Worm (Caenorhabditis elegans): ENCODE data around the gene K05F6.8.

The K05F6.8 gene

ce11 chrII:1597101-1598088, 29.8 kb upstream of the K05F6.8 start, which contains the start of gene bath-46:
Gene bath-46, plus strand, starts transcription at chrII:1597906.
- TF ChIP-seq ztf-29 (GFP tag; IDR thresholded peaks at IDR 0.05) (no peak), med-1 (GFP tag; optimal IDR thresholded peaks at IDR 0.05; ENCODE audit: insufficient read depth) (no peak), ref-1 (GFP tag; conservative IDR thresholded peaks at IDR 0.05) (no peak), klf-2 (GFP tag; conservative IDR thresholded peaks at IDR 0.05) (no peak), ztf-23 (GFP tag; IDR thresholded peaks at IDR 0.05) (no peak), T22C8.4 (GFP tag; IDR thresholded peaks at IDR 0.05) (no peak), flt-1 (GFP tag; IDR thresholded peaks at IDR 0.05) (no peak), cog-1 (tag; optimal IDR thresholded peaks at IDR 0.05) (no peak)

ce11 chrII:1595137-1595536, 27.6 kb upstream of the K05F6.8 start, which contains the start of gene clec-20:
Gene clec-20, minus strand, starts transcription at chrII:1595237.
- TF ChIP-seq med-1 (GFP tag; optimal IDR thresholded peaks at IDR 0.05; ENCODE audit: insufficient read depth) (no peak), ztf-29 (GFP tag; IDR thresholded peaks at IDR 0.05) (no peak), T22C8.4 (GFP tag; IDR thresholded peaks at IDR 0.05) (no peak), tab-1 (GFP tag; IDR thresholded peaks at IDR 0.05) (no peak), flt-1 (GFP tag; IDR thresholded peaks at IDR 0.05) (no peak), cog-1 (tag; optimal IDR thresholded peaks at IDR 0.05) (no peak), klf-2 (GFP tag; conservative IDR thresholded peaks at IDR 0.05) (no peak)

ce11 chrII:1589845-1590244, 22.3 kb upstream of the K05F6.8 start, which contains the start of gene T07H3.7:
Gene T07H3.7, minus strand, starts transcription at chrII:1589945.
- no peak for TF ChIP-seq ztf-29 (GFP tag; IDR thresholded peaks at IDR 0.05)
- TF ChIP-seq ref-1 (GFP tag; conservative IDR thresholded peaks at IDR 0.05) = no peak
- TF ChIP-seq med-1 (GFP tag; optimal IDR thresholded peaks at IDR 0.05; ENCODE audit: insufficient read depth) = no peak
- no peak for TF ChIP-seq tab-1 (GFP tag; IDR thresholded peaks at IDR 0.05)
- TF ChIP-seq flt-1 (GFP tag; IDR thresholded peaks at IDR 0.05) = no peak

- no peak for TF ChIP-seq cog-1 (tag; optimal IDR thresholded peaks at IDR 0.05)
- no peak for TF ChIP-seq klf-2 (GFP tag; conservative IDR thresholded peaks at IDR 0.05)
- TF ChIP-seq flt-1 (GFP tag; IDR thresholded peaks at IDR 0.05) = no peak
- TF ChIP-seq T22C8.4 (GFP tag; IDR thresholded peaks at IDR 0.05) = no peak
- TF ChIP-seq ztf-29 (GFP tag; IDR thresholded peaks at IDR 0.05) = no peak
- TF ChIP-seq med-1 (GFP tag; optimal IDR thresholded peaks at IDR 0.05; ENCODE audit: insufficient read depth) = no peak
- TF ChIP-seq ztf-23 (GFP tag; IDR thresholded peaks at IDR 0.05) = no peak
- no peak for TF ChIP-seq tab-1 (GFP tag; IDR thresholded peaks at IDR 0.05)
- TF ChIP-seq ref-1 (GFP tag; conservative IDR thresholded peaks at IDR 0.05) = no peak
Measured at ce11 chrII:1586305-1586704, 18.8 kb upstream of the K05F6.8 start, which contains the start of gene T07H3.8. Gene T07H3.8, plus strand, starts transcription at chrII:1586605.

- TF ChIP-seq klf-2 (GFP tag; conservative IDR thresholded peaks at IDR 0.05) = no peak
- no peak for TF ChIP-seq tab-1 (GFP tag; IDR thresholded peaks at IDR 0.05)
- TF ChIP-seq ref-1 (GFP tag; conservative IDR thresholded peaks at IDR 0.05) = no peak
- no peak for TF ChIP-seq ztf-23 (GFP tag; IDR thresholded peaks at IDR 0.05)
- no peak for TF ChIP-seq flt-1 (GFP tag; IDR thresholded peaks at IDR 0.05)
- TF ChIP-seq cog-1 (tag; optimal IDR thresholded peaks at IDR 0.05) = no peak
- no peak for TF ChIP-seq T22C8.4 (GFP tag; IDR thresholded peaks at IDR 0.05)
- no peak for TF ChIP-seq med-1 (GFP tag; optimal IDR thresholded peaks at IDR 0.05; ENCODE audit: insufficient read depth)
- no peak for TF ChIP-seq ztf-29 (GFP tag; IDR thresholded peaks at IDR 0.05)
Measured at ce11 chrII:1584140-1584539, 16.6 kb upstream of the K05F6.8 start, which contains the start of gene clec-21. Gene clec-21, minus strand, starts transcription at chrII:1584240.

ce11 chrII:1579886-1580285, 12.3 kb upstream of the K05F6.8 start, which contains the start of gene math-38:
Gene math-38, minus strand, starts transcription at chrII:1579986.
- TF ChIP-seq ref-1 (GFP tag; conservative IDR thresholded peaks at IDR 0.05) (no peak), med-1 (GFP tag; optimal IDR thresholded peaks at IDR 0.05; ENCODE audit: insufficient read depth) (no peak), T22C8.4 (GFP tag; IDR thresholded peaks at IDR 0.05) (no peak), tab-1 (GFP tag; IDR thresholded peaks at IDR 0.05) (no peak), cog-1 (tag; optimal IDR thresholded peaks at IDR 0.05) (no peak), ztf-29 (GFP tag; IDR thresholded peaks at IDR 0.05) (no peak)

- no peak for TF ChIP-seq ref-1 (GFP tag; conservative IDR thresholded peaks at IDR 0.05)
- TF ChIP-seq cog-1 (tag; optimal IDR thresholded peaks at IDR 0.05) = no peak
- TF ChIP-seq ztf-23 (GFP tag; IDR thresholded peaks at IDR 0.05) = no peak
- no peak for TF ChIP-seq ztf-29 (GFP tag; IDR thresholded peaks at IDR 0.05)
- no peak for TF ChIP-seq tab-1 (GFP tag; IDR thresholded peaks at IDR 0.05)
- no peak for TF ChIP-seq med-1 (GFP tag; optimal IDR thresholded peaks at IDR 0.05; ENCODE audit: insufficient read depth)
- TF ChIP-seq flt-1 (GFP tag; IDR thresholded peaks at IDR 0.05) = no peak
- no peak for TF ChIP-seq T22C8.4 (GFP tag; IDR thresholded peaks at IDR 0.05)
- TF ChIP-seq klf-2 (GFP tag; conservative IDR thresholded peaks at IDR 0.05) = no peak
Measured at ce11 chrII:1576772-1577171, 9.2 kb upstream of the K05F6.8 start.

- TF ChIP-seq ztf-29 (GFP tag; IDR thresholded peaks at IDR 0.05) = no peak
- no peak for TF ChIP-seq med-1 (GFP tag; optimal IDR thresholded peaks at IDR 0.05; ENCODE audit: insufficient read depth)
- TF ChIP-seq T22C8.4 (GFP tag; IDR thresholded peaks at IDR 0.05) = no peak
- TF ChIP-seq cog-1 (tag; optimal IDR thresholded peaks at IDR 0.05) = no peak
- TF ChIP-seq flt-1 (GFP tag; IDR thresholded peaks at IDR 0.05) = no peak
- TF ChIP-seq klf-2 (GFP tag; conservative IDR thresholded peaks at IDR 0.05) = no peak
- no peak for TF ChIP-seq tab-1 (GFP tag; IDR thresholded peaks at IDR 0.05)
- TF ChIP-seq ztf-23 (GFP tag; IDR thresholded peaks at IDR 0.05) = no peak
- no peak for TF ChIP-seq ref-1 (GFP tag; conservative IDR thresholded peaks at IDR 0.05)
Measured at ce11 chrII:1576030-1576429, 8.5 kb upstream of the K05F6.8 start, which contains the start of gene K05F6.10. Gene K05F6.10, minus strand, starts transcription at chrII:1576130.

ce11 chrII:1571032-1571431, 3.5 kb upstream of the K05F6.8 start, which contains the start of gene fbxb-46:
Gene fbxb-46, minus strand, starts transcription at chrII:1571132.
- TF ChIP-seq ztf-29 (GFP tag; IDR thresholded peaks at IDR 0.05) (no peak), ref-1 (GFP tag; conservative IDR thresholded peaks at IDR 0.05) (no peak)
